Fruit fly (Drosophila melanogaster) whole organism, wandering third instar larva: Measurements from ENCODE around the gene CG4701.

ENCODE experiments used
- CG9705 ChIP-seq: fragments of 200-800 bp; sonication (Bioruptor generic); optimal IDR thresholded peaks from 2 replicates; lab custom pipeline; 2018; ENCODE audit warnings: missing biosample characterization, mild to moderate bottlenecking, missing genetic modification characterization
- GATAd ChIP-seq: sonication (Bioruptor generic); optimal IDR thresholded peaks from 2 replicates; lab custom pipeline; 2016; ENCODE audit warnings: missing biosample characterization, missing genetic modification characterization
- HLH106 ChIP-seq: fragments of 200-800 bp; optimal IDR thresholded peaks from 3 replicates; lab custom pipeline; 2019; ENCODE audit warnings: missing biosample characterization, mild to moderate bottlenecking, missing genetic modification characterization, moderate library complexity
- Hnf4 ChIP-seq: fragments of 200-800 bp; sonication (Bioruptor generic); optimal IDR thresholded peaks from 2 replicates; lab custom pipeline; 2016; ENCODE audit warnings: missing biosample characterization, mild to moderate bottlenecking, missing genetic modification characterization
- Hr78 ChIP-seq: fragments of >200 bp; optimal IDR thresholded peaks from 2 replicates; lab custom pipeline; 2017; ENCODE audit warnings: missing biosample characterization, missing genetic modification characterization
- Jra ChIP-seq: sonication (Bioruptor generic); optimal IDR thresholded peaks from 2 replicates; lab custom pipeline; 2016; ENCODE audit warnings: missing biosample characterization, missing genetic modification characterization
- Mio ChIP-seq: sonication (Bioruptor generic); optimal IDR thresholded peaks from 2 replicates; lab custom pipeline; 2016; ENCODE audit warnings: missing biosample characterization, missing genetic modification characterization
- Myc ChIP-seq: fragments of >200 bp; optimal IDR thresholded peaks from 2 replicates; lab custom pipeline; 2017
- N ChIP-seq: fragments of >200 bp; optimal IDR thresholded peaks from 2 replicates; lab custom pipeline; 2018; ENCODE audit warnings: missing biosample characterization, missing external identifiers, missing genetic modification characterization
- OdsH ChIP-seq: fragments of 200-800 bp; sonication (Bioruptor generic); optimal IDR thresholded peaks from 2 replicates; lab custom pipeline; 2016; ENCODE audit warnings: missing biosample characterization, mild to moderate bottlenecking, missing genetic modification characterization
- Rel ChIP-seq, 2 experiments: fragments of 200-800 bp; sonication (Bioruptor generic) in 1 of 2; optimal IDR thresholded peaks; 2 replicates in 1 of 2; 3 replicates in 1 of 2; lab custom pipeline; 2016 to 2019; ENCODE audit warnings: mild to moderate bottlenecking in 2 of 2, missing biosample characterization in 2 of 2, missing genetic modification characterization in 2 of 2, moderate library complexity in 1 of 2
- Sp1 ChIP-seq: fragments of 200-800 bp; sonication (Bioruptor generic); optimal IDR thresholded peaks from 3 replicates; lab custom pipeline; 2019; ENCODE audit warnings: missing biosample characterization, mild to moderate bottlenecking, missing genetic modification characterization, moderate library complexity
- br ChIP-seq: fragments of 200-800 bp; sonication (Bioruptor generic); optimal IDR thresholded peaks from 2 replicates; lab custom pipeline; 2016; ENCODE audit warnings: missing biosample characterization, missing genetic modification characterization
- dl ChIP-seq, 2 experiments: fragments of 175-275, 200-275 bp in 1 of 2; fragments of 200-275 bp in 1 of 2; sonication (Bioruptor generic); optimal IDR thresholded peaks; lab custom pipeline; 2018; ENCODE audit warnings: mild to moderate bottlenecking in 2 of 2, missing biosample characterization in 2 of 2, missing genetic modification characterization in 2 of 2, moderate library complexity in 2 of 2; ENCODE audit not compliant: partially characterized antibody in 2 of 2, insufficient read depth in 1 of 2
- dmrt93B ChIP-seq: fragments of 200-800 bp; sonication (Bioruptor generic); optimal IDR thresholded peaks from 2 replicates; lab custom pipeline; 2018; ENCODE audit warnings: missing biosample characterization, mild to moderate bottlenecking, missing genetic modification characterization
- dsf ChIP-seq: sonication (Bioruptor generic); optimal IDR thresholded peaks from 2 replicates; lab custom pipeline; 2016; ENCODE audit warnings: missing biosample characterization, missing genetic modification characterization, borderline replicate concordance
- fru ChIP-seq: fragments of 200-800 bp; sonication (Bioruptor generic); optimal IDR thresholded peaks from 3 replicates; lab custom pipeline; 2016; ENCODE audit warnings: missing biosample characterization, mild to moderate bottlenecking, missing genetic modification characterization
- jim ChIP-seq: fragments of 175-275, 200-325 bp; sonication (Bioruptor generic); optimal IDR thresholded peaks from 2 replicates; lab custom pipeline; 2016; ENCODE audit warnings: missing biosample characterization, mild to moderate bottlenecking, missing genetic modification characterization
- lola ChIP-seq: fragments of >200 bp; optimal IDR thresholded peaks from 2 replicates; lab custom pipeline; 2017; ENCODE audit warnings: missing biosample characterization, missing genetic modification characterization
- pan ChIP-seq: fragments of >200 bp; optimal IDR thresholded peaks from 2 replicates; lab custom pipeline; 2017
- rgr ChIP-seq: fragments of 200-800 bp; sonication (Bioruptor generic); optimal IDR thresholded peaks from 3 replicates; lab custom pipeline; 2016; ENCODE audit warnings: missing biosample characterization, mild to moderate bottlenecking, missing genetic modification characterization
- sage ChIP-seq: fragments of 200-800 bp; sonication (Bioruptor generic); optimal IDR thresholded peaks from 2 replicates; lab custom pipeline; 2016; ENCODE audit warnings: missing biosample characterization, mild to moderate bottlenecking, missing genetic modification characterization
- sv ChIP-seq: fragments of 200-800 bp; sonication (Bioruptor generic); optimal IDR thresholded peaks from 3 replicates; lab custom pipeline; 2016; ENCODE audit warnings: missing biosample characterization, missing genetic modification characterization
- usp ChIP-seq: fragments of >200 bp; optimal IDR thresholded peaks from 2 replicates; lab custom pipeline; 2017; ENCODE audit warnings: missing biosample characterization, missing genetic modification characterization
- woc ChIP-seq: sonication (Bioruptor generic); optimal IDR thresholded peaks from 2 replicates; lab custom pipeline; 2016; ENCODE audit warnings: missing biosample characterization, mild to moderate bottlenecking, missing genetic modification characterization

CG4701 gene

DNA sequence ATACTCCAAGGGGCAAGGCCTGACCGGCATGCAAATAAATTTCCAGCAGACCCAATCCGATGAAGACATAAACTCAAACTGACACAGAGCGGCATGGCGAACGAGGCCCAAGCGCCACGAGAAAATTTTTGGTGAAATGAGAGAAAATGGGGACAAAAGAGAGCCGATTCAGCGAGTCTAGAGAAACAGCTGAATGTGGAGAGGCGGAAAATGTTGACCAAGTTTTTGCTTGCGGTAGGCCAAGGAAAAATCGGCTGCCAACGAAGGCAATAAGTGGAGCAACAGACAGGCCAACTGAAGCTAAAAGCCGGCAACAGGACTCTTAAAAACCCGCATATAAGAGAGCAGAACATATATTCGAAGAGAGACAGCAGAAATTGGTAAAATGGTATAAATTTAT, 31.8 kb downstream of the CG4701 start:
- no peak for TF ChIP-seq br (GFP tag; lab: Kevin White, UChicago)
- TF ChIP-seq sv (GFP tag; lab: Kevin White, UChicago), result no peak
- no peak for TF ChIP-seq woc (GFP tag; lab: Kevin White, UChicago)
- no peak for TF ChIP-seq Sp1
- TF ChIP-seq rgr (GFP tag; lab: Kevin White, UChicago), result no peak
- no peak for TF ChIP-seq Hr78
- TF ChIP-seq dsf (GFP tag; lab: Kevin White, UChicago), result no peak
- no peak for TF ChIP-seq CG9705 (GFP tag; lab: Kevin White, UChicago)
- no peak for TF ChIP-seq HLH106 (tag; lab: Kevin White, UChicago)
- no peak for TF ChIP-seq dmrt93B (GFP tag; lab: Kevin White, UChicago)
- no peak for TF ChIP-seq Jra (GFP tag; lab: Kevin White, UChicago)
- no peak for TF ChIP-seq GATAd
- TF ChIP-seq Mio (GFP tag; lab: Kevin White, UChicago), result no peak
- no peak for TF ChIP-seq lola (GFP tag; lab: Kevin White, UChicago)
- TF ChIP-seq sage (GFP tag; lab: Kevin White, UChicago), result no peak
- TF ChIP-seq pan (lab: Kevin White, UChicago), result no peak
- no peak for TF ChIP-seq N (GFP tag; lab: Kevin White, UChicago)
- TF ChIP-seq Hnf4, result no peak
- TF ChIP-seq jim, result no peak
- no peak for TF ChIP-seq fru (GFP tag; lab: Kevin White, UChicago)

dm6 chr2L:14802034-14802433, 36.3 kb downstream of the CG4701 start, which contains the start of gene CG33308:
TSS of gene CG33308 (plus strand) at chr2L:14802334.
- no peak for TF ChIP-seq dl (GFP tag; optimal IDR thresholded peaks at IDR 0.05; lab: Kevin White, UChicago; ENCODE audit: insufficient read depth in 1 of 2, partially characterized antibody in 2 of 2)
- TF ChIP-seq OdsH (GFP tag; lab: Kevin White, UChicago), result no peak

DNA sequence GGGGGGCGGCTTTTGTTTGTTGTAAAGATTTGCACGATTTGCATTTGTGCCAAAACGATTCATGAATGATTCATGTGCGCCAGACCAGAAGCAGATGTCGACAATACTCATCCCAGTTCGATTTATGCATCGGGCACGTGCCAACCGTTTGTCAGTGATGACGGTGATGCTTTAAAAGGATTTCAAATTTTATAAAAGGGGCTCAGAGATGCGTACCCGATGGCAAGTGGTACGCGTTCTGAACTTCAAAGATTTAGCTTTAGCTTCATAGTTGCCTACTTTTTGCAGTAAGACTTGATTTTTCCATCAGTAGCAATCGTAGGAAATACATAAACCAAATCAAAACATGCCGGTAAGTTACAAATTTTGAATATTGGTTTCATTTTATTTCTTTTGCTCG, 44.8 kb downstream of the CG4701 start, which contains the start of gene CG33309:
Gene CG33309 (plus strand): TSS at position 301 of the 400 bp plus-strand sequence.
- TF ChIP-seq fru (GFP tag; lab: Kevin White, UChicago) (no peak), Rel (GFP tag; optimal IDR thresholded peaks at IDR 0.05; lab: Kevin White, UChicago) (no peak), Rel (tag; optimal IDR thresholded peaks at IDR 0.05; lab: Kevin White, UChicago) (no peak), rgr (GFP tag; lab: Kevin White, UChicago) (no peak), Myc (no peak), sage (GFP tag; lab: Kevin White, UChicago) (no peak), usp (no peak)
